Worm (Caenorhabditis elegans) whole organism, L1 larva: Measurements from ENCODE around the gene Y49F6B.14.
"Not testable (repeated sequence)": the region's sequence is repeated elsewhere in the genome, so short reads cannot be mapped to it uniquely, and the experiment has no call there.

Experiments used
- Y116A8C.19 ChIP-seq: sonication (generic microtip); optimal IDR thresholded peaks from 2 replicates; lab custom pipeline; 2016; ENCODE audit warnings: missing compliant biosample characterization, missing genetic modification characterization, borderline replicate concordance
- aha-1 ChIP-seq: fragments of 150-350 bp; optimal IDR thresholded peaks from 2 replicates; lab custom pipeline; 2014; ENCODE audit warnings: missing biosample characterization, missing genetic modification characterization
- alr-1 ChIP-seq: fragments of 200-800 bp; sonication (Bioruptor generic); optimal IDR thresholded peaks from 2 replicates; lab custom pipeline; 2018; ENCODE audit warnings: borderline replicate concordance, mild to moderate bottlenecking, missing genetic modification characterization, missing compliant biosample characterization
- aly-2 ChIP-seq: fragments of 150-350 bp; optimal IDR thresholded peaks from 2 replicates; lab custom pipeline; 2014; ENCODE audit warnings: missing biosample characterization, missing genetic modification characterization
- ama-1 ChIP-seq: fragments of 150-350 bp; optimal IDR thresholded peaks from 2 replicates; lab custom pipeline; 2014
- blmp-1 ChIP-seq: fragments of 150-350 bp; optimal IDR thresholded peaks from 2 replicates; lab custom pipeline; 2014; ENCODE audit warnings: missing biosample characterization, missing genetic modification characterization
- ceh-88 ChIP-seq: fragments of 200-800 bp; sonication (Bioruptor generic); IDR thresholded peaks from 2 replicates; pipeline ENCODE4 v1.3.6; 2022; ENCODE audit warnings: missing genetic modification characterization, missing compliant biosample characterization
- efl-1 ChIP-seq, 4 experiments: fragments of 150-350 bp; optimal IDR thresholded peaks in 3 of 4; peaks in 1 of 4; 1 replicate in 1 of 4; 2 replicates in 3 of 4; lab custom pipeline; 2014; ENCODE audit warnings: missing biosample characterization in 2 of 4, missing genetic modification characterization in 2 of 4, missing genetic modification reagents in 2 of 4
- efl-3 ChIP-seq: fragments of 200-800 bp; sonication (Bioruptor generic); optimal IDR thresholded peaks from 2 replicates; lab custom pipeline; 2018; ENCODE audit warnings: mild to moderate bottlenecking, missing genetic modification characterization, missing compliant biosample characterization
- egl-13 ChIP-seq: sonication (generic microtip); optimal IDR thresholded peaks from 2 replicates; lab custom pipeline; 2016; ENCODE audit warnings: missing genotype, missing genetic modification reagents, missing genetic modification characterization, missing compliant biosample characterization
- egl-27 ChIP-seq, 2 experiments: fragments of 150-350 bp in 1 of 2; sonication (generic microtip); optimal IDR thresholded peaks; 3 replicates each; lab custom pipeline; 2017 to 2018; ENCODE audit warnings: missing biosample characterization in 2 of 2, missing genetic modification characterization in 2 of 2, missing genetic modification reagents in 2 of 2
- elt-2 ChIP-seq: sonication (generic microtip); optimal IDR thresholded peaks from 2 replicates; lab custom pipeline; 2016; ENCODE audit warnings: missing genetic modification characterization, mild to moderate bottlenecking, inconsistent platforms, missing compliant biosample characterization, missing genetic modification reagents
- elt-3 ChIP-seq, 6 experiments: fragments of 150-350 bp in 1 of 6; sonication (generic microtip); optimal IDR thresholded peaks; 2 replicates each; lab custom pipeline; 2017 to 2018; ENCODE audit warnings: missing biosample characterization in 6 of 6, missing genetic modification characterization in 6 of 6, inconsistent platforms in 1 of 6
- fkh-8 ChIP-seq: sonication (generic microtip); optimal IDR thresholded peaks from 2 replicates; lab custom pipeline; 2016; ENCODE audit warnings: mild to moderate bottlenecking, missing genetic modification characterization, missing compliant biosample characterization
- fos-1 ChIP-seq: fragments of 150-350 bp; optimal IDR thresholded peaks from 2 replicates; lab custom pipeline; 2014; ENCODE audit warnings: missing biosample characterization, missing genetic modification characterization
- grh-1 ChIP-seq: fragments of 200-800 bp; sonication (Bioruptor generic); IDR thresholded peaks from 2 replicates; pipeline ENCODE4 v1.3.6; 2022; ENCODE audit warnings: missing genetic modification reagents, missing genetic modification characterization, missing compliant biosample characterization
- hpl-2 ChIP-seq: fragments of 150-350 bp; optimal IDR thresholded peaks from 2 replicates; lab custom pipeline; 2014; ENCODE audit warnings: missing biosample characterization, missing genetic modification reagents, missing genetic modification characterization
- irx-1 ChIP-seq: sonication (generic microtip); optimal IDR thresholded peaks from 2 replicates; lab custom pipeline; 2016; ENCODE audit warnings: missing genetic modification characterization, missing compliant biosample characterization
- jun-1 ChIP-seq: fragments of 150-350 bp; optimal IDR thresholded peaks from 2 replicates; lab custom pipeline; 2014; ENCODE audit warnings: missing biosample characterization, missing genetic modification reagents, missing genetic modification characterization
- lin-13 ChIP-seq: fragments of 150-350 bp; optimal IDR thresholded peaks from 2 replicates; lab custom pipeline; 2014; ENCODE audit warnings: missing biosample characterization, missing genetic modification reagents, missing genetic modification characterization
- lin-35 ChIP-seq, 2 experiments: fragments of 150-350 bp; optimal IDR thresholded peaks; 2 replicates each; lab custom pipeline; 2014; ENCODE audit warnings: missing biosample characterization in 2 of 2, missing genetic modification characterization in 2 of 2, missing genetic modification reagents in 2 of 2
- lin-39 ChIP-seq: fragments of 150-350 bp; optimal IDR thresholded peaks from 2 replicates; lab custom pipeline; 2014; ENCODE audit warnings: missing biosample characterization, missing genetic modification reagents, missing genetic modification characterization
- mab-9 ChIP-seq: fragments of 200-800 bp; sonication (Bioruptor generic); IDR thresholded peaks from 2 replicates; pipeline ENCODE4 v1.3.6; 2022; ENCODE audit warnings: missing genetic modification reagents, missing genetic modification characterization, missing compliant biosample characterization
- mep-1 ChIP-seq: fragments of 150-350 bp; optimal IDR thresholded peaks from 2 replicates; lab custom pipeline; 2014; ENCODE audit warnings: missing biosample characterization, missing genetic modification characterization
- nhr-12 ChIP-seq: sonication (generic microtip); optimal IDR thresholded peaks from 2 replicates; lab custom pipeline; 2017; ENCODE audit warnings: missing biosample characterization, missing genetic modification characterization
- nhr-19 ChIP-seq: fragments of 200-800 bp; sonication (Bioruptor generic); conservative IDR thresholded peaks from 2 replicates; pipeline ENCODE4 v1.3.6; 2022; ENCODE audit warnings: missing genetic modification characterization, missing compliant biosample characterization
- nhr-237 ChIP-seq: fragments of 150-350 bp; optimal IDR thresholded peaks from 2 replicates; lab custom pipeline; 2014; ENCODE audit warnings: missing biosample characterization, missing genetic modification characterization
- nhr-28 ChIP-seq: fragments of 150-350 bp; optimal IDR thresholded peaks from 2 replicates; lab custom pipeline; 2014; ENCODE audit warnings: missing biosample characterization, missing genetic modification characterization
- nhr-71 ChIP-seq: sonication (generic microtip); optimal IDR thresholded peaks from 2 replicates; lab custom pipeline; 2016; ENCODE audit warnings: mild to moderate bottlenecking, missing genetic modification characterization, moderate library complexity, missing compliant biosample characterization
- nhr-76 ChIP-seq: sonication (generic microtip); optimal IDR thresholded peaks from 2 replicates; lab custom pipeline; 2017; ENCODE audit warnings: missing biosample characterization, missing genetic modification characterization
- nhr-85 ChIP-seq: sonication (generic microtip); peaks from one replicate; lab custom pipeline; 2016; ENCODE audit warnings: missing genetic modification characterization, inconsistent platforms, missing compliant biosample characterization
- nhr-90 ChIP-seq: sonication (generic microtip); optimal IDR thresholded peaks from 2 replicates; lab custom pipeline; 2016; ENCODE audit warnings: mild to moderate bottlenecking, missing genetic modification characterization, missing compliant biosample characterization; ENCODE audit not compliant: poor library complexity
- pag-3 ChIP-seq: sonication (generic microtip); optimal IDR thresholded peaks from 2 replicates; lab custom pipeline; 2017; ENCODE audit warnings: missing genetic modification characterization, mild to moderate bottlenecking, missing compliant biosample characterization, antibody characterized with exemption, borderline replicate concordance; ENCODE audit not compliant: insufficient read depth
- pax-3 ChIP-seq: fragments of 200-800 bp; sonication (Bioruptor generic); optimal IDR thresholded peaks from 2 replicates; lab custom pipeline; 2018; ENCODE audit warnings: mild to moderate bottlenecking, missing genetic modification characterization, moderate library complexity, missing compliant biosample characterization
- pqm-1 ChIP-seq: sonication (generic microtip); optimal IDR thresholded peaks from 3 replicates; lab custom pipeline; 2017; ENCODE audit warnings: missing biosample characterization, missing genetic modification characterization
- rnt-1 ChIP-seq: sonication (generic microtip); optimal IDR thresholded peaks from 2 replicates; lab custom pipeline; 2016; ENCODE audit warnings: mild to moderate bottlenecking, missing genetic modification characterization, moderate library complexity, missing compliant biosample characterization
- skn-1 ChIP-seq: fragments of 150-350 bp; optimal IDR thresholded peaks from 2 replicates; lab custom pipeline; 2014; ENCODE audit warnings: missing biosample characterization, missing genetic modification characterization
- snu-23 ChIP-seq: sonication (generic microtip); optimal IDR thresholded peaks from 2 replicates; lab custom pipeline; 2016; ENCODE audit warnings: missing genetic modification characterization, missing compliant biosample characterization
- sox-4 ChIP-seq: sonication (generic microtip); optimal IDR thresholded peaks from 2 replicates; lab custom pipeline; 2016; ENCODE audit warnings: missing genetic modification characterization, missing compliant biosample characterization
- sptf-1 ChIP-seq: fragments of 150-350 bp; optimal IDR thresholded peaks from 2 replicates; lab custom pipeline; 2014; ENCODE audit warnings: missing biosample characterization, missing genetic modification characterization
- swsn-7 ChIP-seq: sonication (generic microtip); optimal IDR thresholded peaks from 2 replicates; lab custom pipeline; 2016; ENCODE audit warnings: missing genetic modification characterization, missing compliant biosample characterization
- unc-62 ChIP-seq: fragments of 150-350 bp; optimal IDR thresholded peaks from 2 replicates; lab custom pipeline; 2014; ENCODE audit warnings: missing biosample characterization, missing genetic modification reagents, missing genetic modification characterization
- unc-98 ChIP-seq: fragments of 200-800 bp; sonication (Bioruptor generic); IDR thresholded peaks from 2 replicates; pipeline ENCODE4 v1.3.6; 2022; ENCODE audit warnings: missing genetic modification characterization, missing compliant biosample characterization
- vab-15 ChIP-seq: sonication (generic microtip); optimal IDR thresholded peaks from 2 replicates; lab custom pipeline; 2017; ENCODE audit warnings: missing genotype, mild to moderate bottlenecking, missing genetic modification characterization, missing compliant biosample characterization
- ztf-4 ChIP-seq: fragments of 150-350 bp; optimal IDR thresholded peaks from 2 replicates; lab custom pipeline; 2014; ENCODE audit warnings: missing biosample characterization, missing genetic modification characterization

The Y49F6B.14 gene

ce11 chrII:3500373-3500772 is 14.9 kb downstream of the Y49F6B.14 start:
- TF ChIP-seq nhr-85 (tag; lab: Kevin White, UChicago) (peak; percentile 19), mab-9 (no peak)

DNA sequence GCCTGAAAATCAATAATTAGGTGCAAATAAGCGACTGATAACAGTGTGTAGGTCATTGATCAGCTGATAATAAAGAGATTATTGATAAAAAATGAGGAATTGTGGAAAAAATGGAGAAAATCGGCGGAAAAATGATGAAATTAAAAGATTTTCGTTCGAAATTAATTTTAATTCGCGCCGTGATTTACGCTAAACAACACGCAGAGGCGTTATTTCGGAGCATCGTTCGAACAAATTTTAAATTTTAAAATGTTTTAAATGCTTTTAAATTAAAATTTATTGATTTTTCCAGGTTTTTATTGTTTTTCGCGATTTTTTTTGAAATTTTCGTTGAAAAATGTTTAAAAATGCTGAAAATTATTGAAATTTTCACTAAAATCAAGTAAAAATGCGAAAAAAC is 15.9 kb downstream of the Y49F6B.14 start, which contains the start of gene Y49F6B.9:
Gene Y49F6B.9 (minus strand): TSS at position 2 of the 400 bp plus-strand sequence.
- TF ChIP-seq hpl-2 (GFP tag; lab: Kevin White, UChicago), result no peak
- peak in 1 of 2 experiments; percentile 9 for TF ChIP-seq lin-35 (GFP tag; optimal IDR thresholded peaks at IDR 0.05; lab: Kevin White, UChicago)
- no peak for TF ChIP-seq snu-23 (GFP tag; lab: Kevin White, UChicago)
- TF ChIP-seq lin-13 (GFP tag; lab: Kevin White, UChicago), result no peak
- TF ChIP-seq efl-1 (optimal IDR thresholded peaks at IDR 0.05; lab: Kevin White, UChicago), result peak in 1 of 2 experiments; percentile 92
- no peak for TF ChIP-seq efl-1 (GFP tag; optimal IDR thresholded peaks at IDR 0.05 in 1 of 2; lab: Kevin White, UChicago)

DNA sequence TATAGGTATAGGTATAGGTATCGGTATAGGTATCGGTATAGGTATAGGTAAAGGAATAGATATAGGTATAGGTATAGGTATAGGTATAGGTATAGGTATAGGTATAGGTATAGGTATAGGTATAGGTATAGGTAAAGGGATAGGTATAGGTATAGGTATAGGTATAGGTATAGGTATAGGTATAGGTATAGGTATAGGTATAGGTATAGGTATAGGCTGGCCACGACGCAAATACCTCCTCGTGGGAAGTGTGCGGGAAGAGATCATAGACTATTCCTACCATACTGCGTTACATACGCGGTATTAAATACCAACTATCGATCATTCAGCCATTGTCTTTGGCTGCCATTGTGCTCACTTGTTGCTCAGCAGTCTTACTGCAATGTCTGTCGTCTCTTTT is 24.5 kb downstream of the Y49F6B.14 start, which contains the start of gene fbxb-112:
Gene fbxb-112 (plus strand): TSS at position 301 of the 400 bp plus-strand sequence.
- not testable (repeated sequence) for TF ChIP-seq efl-1 (optimal IDR thresholded peaks at IDR 0.05; lab: Kevin White, UChicago); efl-1 (GFP tag; optimal IDR thresholded peaks at IDR 0.05 in 1 of 2; lab: Kevin White, UChicago); rnt-1 (tag; lab: Kevin White, UChicago); egl-27 (tag; optimal IDR thresholded peaks at IDR 0.05; lab: Kevin White, UChicago)

ce11 chrII:3482231-3482630 is 33.1 kb downstream of the Y49F6B.14 start, which contains the start of gene smu-2:
Gene smu-2, plus strand, starts transcription at chrII:3482408.
- TF ChIP-seq sox-4 (tag; lab: Kevin White, UChicago) (peak; percentile 66), egl-13 (peak; percentile 25), vab-15 (peak; percentile 68), alr-1 (tag; lab: Kevin White, UChicago) (no peak), hpl-2 (GFP tag; lab: Kevin White, UChicago) (no peak), grh-1 (no peak), pax-3 (tag; lab: Kevin White, UChicago) (peak; percentile 62), nhr-76 (no peak), lin-39 (tag; lab: Kevin White, UChicago) (peak; percentile 1), pqm-1 (tag; lab: Kevin White, UChicago) (no peak), nhr-90 (peak; percentile 68), efl-3 (GFP tag; lab: Kevin White, UChicago) (no peak), nhr-71 (tag; lab: Kevin White, UChicago) (no peak), skn-1 (tag; lab: Kevin White, UChicago) (peak; percentile 37), ama-1 (no peak), aha-1 (tag; lab: Kevin White, UChicago) (no peak), blmp-1 (tag; lab: Kevin White, UChicago) (no peak), pag-3 (tag; lab: Kevin White, UChicago) (no peak), unc-98 (GFP tag; lab: Robert Waterston, UW) (peak; percentile 68), jun-1 (tag; lab: Kevin White, UChicago) (no peak), aly-2 (tag; lab: Kevin White, UChicago) (no peak), fos-1 (tag; lab: Kevin White, UChicago) (no peak), ceh-88 (GFP tag; lab: Robert Waterston, UW) (no peak), nhr-85 (tag; lab: Kevin White, UChicago) (peak; percentile 83), lin-35 (GFP tag; optimal IDR thresholded peaks at IDR 0.05; lab: Kevin White, UChicago) (peak; percentile 51 to 70), elt-2 (tag; lab: Kevin White, UChicago) (peak; percentile 48), mab-9 (peak; percentile 54), nhr-237 (peak; percentile 39), efl-1 (optimal IDR thresholded peaks at IDR 0.05; lab: Kevin White, UChicago) (peak; percentile 71 to 73), efl-1 (GFP tag; optimal IDR thresholded peaks at IDR 0.05 in 1 of 2; lab: Kevin White, UChicago) (peak; percentile 71 to 96), Y116A8C.19 (tag; lab: Kevin White, UChicago) (no peak), mep-1 (tag; lab: Kevin White, UChicago) (peak; percentile 68), sptf-1 (tag; lab: Kevin White, UChicago) (no peak), nhr-28 (tag; lab: Kevin White, UChicago) (no peak), nhr-12 (tag; lab: Kevin White, UChicago) (no peak), unc-62 (no peak), swsn-7 (tag; lab: Kevin White, UChicago) (no peak), ztf-4 (no peak), fkh-8 (tag; lab: Kevin White, UChicago) (peak; percentile 65), nhr-19 (GFP tag; lab: Robert Waterston, UW) (peak; percentile 57), elt-3 (tag; optimal IDR thresholded peaks at IDR 0.05; lab: Kevin White, UChicago) (no peak), irx-1 (tag; lab: Kevin White, UChicago) (peak; percentile 82)
